Worm (Caenorhabditis elegans) whole organism, young adult: ENCODE measurements around the gene dpf-1.
"Not testable (repeated sequence)": the region's sequence is repeated elsewhere in the genome, so short reads cannot be mapped to it uniquely, and the experiment has no call there.

Source experiments
- F57C9.4 ChIP-seq: sonication (generic microtip); optimal IDR thresholded peaks from 2 replicates; lab custom pipeline; 2017; ENCODE audit warnings: mild to moderate bottlenecking, missing genetic modification characterization, missing compliant biosample characterization
- ama-1 ChIP-seq, 3 experiments: fragments of 150-350 bp in 1 of 3; sonication (generic microtip) in 2 of 3; optimal IDR thresholded peaks; 2 replicates each; lab custom pipeline; 2014 to 2018; ENCODE audit warnings: missing biosample characterization in 2 of 3, missing genetic modification characterization in 2 of 3, missing genetic modification reagents in 2 of 3
- dpl-1 ChIP-seq: fragments of 150-350 bp; optimal IDR thresholded peaks from 2 replicates; lab custom pipeline; 2014; ENCODE audit warnings: missing biosample characterization, missing genetic modification reagents, missing genetic modification characterization
- pha-4 ChIP-seq: fragments of 150-350 bp; sonication (generic microtip); optimal IDR thresholded peaks from 2 replicates; lab custom pipeline; 2014; ENCODE audit warnings: missing biosample characterization, missing genetic modification reagents, missing genetic modification characterization
- sdz-38 ChIP-seq: sonication (generic microtip); optimal IDR thresholded peaks from 2 replicates; lab custom pipeline; 2016; ENCODE audit warnings: missing genotype, missing genetic modification characterization, missing compliant biosample characterization
- unc-62 ChIP-seq: fragments of 150-350 bp; optimal IDR thresholded peaks from 2 replicates; lab custom pipeline; 2014; ENCODE audit warnings: missing biosample characterization, missing genetic modification reagents, missing genetic modification characterization

DNA sequence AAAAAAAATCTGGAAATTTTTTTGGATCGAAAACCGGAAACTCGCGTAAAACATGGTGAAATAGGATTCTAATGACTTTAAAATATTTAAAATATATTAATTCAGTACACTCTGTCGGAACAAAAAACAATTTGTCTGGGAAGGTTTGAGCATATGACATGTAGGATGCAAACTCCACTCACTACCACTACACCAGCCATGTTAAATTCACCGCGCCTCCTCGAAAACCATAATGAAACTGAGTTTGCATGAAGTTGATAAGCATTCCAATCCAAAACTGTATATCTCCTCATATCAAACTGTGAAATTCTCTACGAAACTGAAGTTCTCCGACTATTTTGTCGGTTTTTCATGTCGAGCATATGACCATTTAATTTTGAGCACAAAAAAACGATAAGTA, 42.0 kb upstream of the dpf-1 start:
- TF ChIP-seq pha-4; unc-62 (GFP tag; lab: Kevin White, UChicago); F57C9.4; dpl-1 (GFP tag; lab: Kevin White, UChicago); sdz-38 (tag; lab: Kevin White, UChicago); ama-1 (optimal IDR thresholded peaks at IDR 0.05; lab: Kevin White, UChicago); ama-1 (GFP tag; optimal IDR thresholded peaks at IDR 0.05; lab: Kevin White, UChicago): not testable (repeated sequence)
